Fruit fly (Drosophila melanogaster) whole organism, embryonic: Measurements from ENCODE around the gene Lsm12a.

Experiments
- CG10959 ChIP-seq: fragments of 200-800 bp; sonication (Bioruptor generic); IDR thresholded peaks from 2 replicates; pipeline ENCODE4 v1.3.6; 2022; ENCODE audit warnings: missing biosample characterization, missing genetic modification characterization
- CG11093 ChIP-seq: fragments of 200-800 bp; sonication (Bioruptor generic); IDR thresholded peaks from 3 replicates; pipeline ENCODE4 v1.3.6; 2022; ENCODE audit warnings: missing biosample characterization, missing genetic modification characterization
- CG1233 ChIP-seq: fragments of 200-800 bp; sonication (Bioruptor generic); optimal IDR thresholded peaks from 4 replicates; lab custom pipeline; 2018; ENCODE audit warnings: missing biosample characterization, mild to moderate bottlenecking, missing genetic modification characterization
- CG14050 ChIP-seq: fragments of 200-800 bp; sonication (Bioruptor generic); IDR thresholded peaks from 3 replicates; pipeline ENCODE4 v1.3.6; 2022; ENCODE audit warnings: missing biosample characterization, missing genetic modification characterization
- CG14667 ChIP-seq: fragments of 200-800 bp; sonication (Bioruptor generic); IDR thresholded peaks from 2 replicates; pipeline ENCODE4 v1.3.6; 2022; ENCODE audit warnings: missing biosample characterization, missing genetic modification characterization
- CG14965 ChIP-seq: fragments of 200-800 bp; sonication (Bioruptor generic); optimal IDR thresholded peaks from 2 replicates; lab custom pipeline; 2016; ENCODE audit warnings: missing biosample characterization, missing genetic modification characterization, borderline replicate concordance
- CG17912 ChIP-seq: fragments of 200-800 bp; sonication (Bioruptor generic); optimal IDR thresholded peaks from 2 replicates; lab custom pipeline; 2018; ENCODE audit warnings: missing biosample characterization, mild to moderate bottlenecking, missing genetic modification characterization
- CG2116 ChIP-seq: fragments of 200-800 bp; sonication (Bioruptor generic); optimal IDR thresholded peaks from 3 replicates; lab custom pipeline; 2018; ENCODE audit warnings: missing biosample characterization, mild to moderate bottlenecking, missing genetic modification characterization
- CG2129 ChIP-seq: fragments of 200-800 bp; sonication (Bioruptor generic); IDR thresholded peaks from 2 replicates; pipeline ENCODE4 v1.3.6; 2022; ENCODE audit warnings: missing biosample characterization, missing genetic modification characterization; ENCODE audit not compliant: partially characterized antibody
- CG2202 ChIP-seq: fragments of 200-800 bp; sonication (Bioruptor generic); optimal IDR thresholded peaks from 2 replicates; lab custom pipeline; 2018; ENCODE audit warnings: missing biosample characterization, mild to moderate bottlenecking, missing genetic modification characterization
- CG2678 ChIP-seq: fragments of 200-800 bp; sonication (Bioruptor generic); optimal IDR thresholded peaks from 3 replicates; lab custom pipeline; 2019; ENCODE audit warnings: missing biosample characterization, mild to moderate bottlenecking, missing genetic modification characterization, moderate library complexity
- CG31224 ChIP-seq: fragments of 200-800 bp; sonication (Bioruptor generic); IDR thresholded peaks from 2 replicates; pipeline ENCODE4 v1.3.6; 2022; ENCODE audit warnings: missing biosample characterization, missing genetic modification characterization
- CG3407 ChIP-seq: fragments of 200-800 bp; sonication (Bioruptor generic); optimal IDR thresholded peaks from 2 replicates; lab custom pipeline; 2018; ENCODE audit warnings: missing biosample characterization, mild to moderate bottlenecking, missing genetic modification characterization
- CG4404 ChIP-seq: fragments of 200-800 bp; sonication (Bioruptor generic); IDR thresholded peaks from 2 replicates; pipeline ENCODE4 v1.3.6; 2022; ENCODE audit warnings: missing biosample characterization, missing genetic modification characterization
- CG4730 ChIP-seq: fragments of 200-800 bp; sonication (Bioruptor generic); IDR thresholded peaks from 2 replicates; pipeline ENCODE4 v1.3.6; 2022; ENCODE audit warnings: missing biosample characterization, missing genetic modification characterization
- CG5953 ChIP-seq: fragments of 200-800 bp; sonication (Bioruptor generic); IDR thresholded peaks from 2 replicates; pipeline ENCODE4 v1.3.6; 2022; ENCODE audit warnings: missing biosample characterization, missing genetic modification characterization
- CG6654 ChIP-seq: fragments of 200-800 bp; sonication (Bioruptor generic); optimal IDR thresholded peaks from 2 replicates; lab custom pipeline; 2017; ENCODE audit warnings: missing biosample characterization, mild to moderate bottlenecking, missing genetic modification characterization
- CG6689 ChIP-seq: fragments of 200-800 bp; sonication (Bioruptor generic); IDR thresholded peaks from 2 replicates; pipeline ENCODE4 v1.3.6; 2022; ENCODE audit warnings: missing biosample characterization, missing genetic modification characterization
- CG6813 ChIP-seq: fragments of 200-800 bp; sonication (Bioruptor generic); optimal IDR thresholded peaks from 2 replicates; lab custom pipeline; 2017; ENCODE audit warnings: missing biosample characterization, missing genetic modification characterization, mild to moderate bottlenecking, moderate library complexity, missing genetic modification reagents
- CG6854 ChIP-seq: fragments of 200-800 bp; sonication (Bioruptor generic); optimal IDR thresholded peaks from 3 replicates; lab custom pipeline; 2017; ENCODE audit warnings: missing biosample characterization, mild to moderate bottlenecking, missing genetic modification characterization
- CG7271 ChIP-seq: fragments of 200-800 bp; sonication (Bioruptor generic); optimal IDR thresholded peaks from 2 replicates; lab custom pipeline; 2018; ENCODE audit warnings: missing biosample characterization, mild to moderate bottlenecking, missing genetic modification characterization, moderate library complexity
- CG8944 ChIP-seq: fragments of 200-800 bp; sonication (Bioruptor generic); optimal IDR thresholded peaks from 3 replicates; lab custom pipeline; 2016; ENCODE audit warnings: missing biosample characterization, missing genetic modification characterization
- CG9797 ChIP-seq: fragments of 200-800 bp; sonication (Bioruptor generic); optimal IDR thresholded peaks from 3 replicates; lab custom pipeline; 2018; ENCODE audit warnings: missing biosample characterization, mild to moderate bottlenecking, missing genetic modification characterization
- CG9876 ChIP-seq: fragments of 200-800 bp; sonication (Bioruptor generic); optimal IDR thresholded peaks from 2 replicates; lab custom pipeline; 2016; ENCODE audit warnings: missing biosample characterization, missing genetic modification characterization
- CHES-1-like ChIP-seq: fragments of 200-800 bp; sonication (Bioruptor generic); optimal IDR thresholded peaks from 2 replicates; lab custom pipeline; 2016; ENCODE audit warnings: missing biosample characterization, missing genetic modification characterization
- Chrac-16 ChIP-seq: fragments of 200-800 bp; sonication (Bioruptor generic); optimal IDR thresholded peaks from 3 replicates; lab custom pipeline; 2016; ENCODE audit warnings: missing biosample characterization, missing genetic modification characterization
- Eip74EF ChIP-seq, 2 experiments: fragments of 200-800 bp in 1 of 2; fragments of >200 bp in 1 of 2; sonication (Bioruptor generic) in 1 of 2; optimal IDR thresholded peaks; 2 replicates each; lab custom pipeline; 2017 to 2019; ENCODE audit warnings: missing biosample characterization in 2 of 2, missing genetic modification characterization in 2 of 2, mild to moderate bottlenecking in 1 of 2, moderate library complexity in 1 of 2
- H15 ChIP-seq: fragments of 200-800 bp; sonication (Bioruptor generic); IDR thresholded peaks from 3 replicates; pipeline ENCODE4 v1.3.6; 2022; ENCODE audit warnings: missing biosample characterization, missing genetic modification characterization
- Hmr ChIP-seq: fragments of 200-800 bp; sonication (Bioruptor generic); optimal IDR thresholded peaks from 3 replicates; lab custom pipeline; 2017; ENCODE audit warnings: mild to moderate bottlenecking, missing biosample characterization, missing genetic modification reagents, missing genetic modification characterization
- Hr39 ChIP-seq: fragments of >200 bp; optimal IDR thresholded peaks from 2 replicates; lab custom pipeline; 2017
- Lhr ChIP-seq: fragments of 200-800 bp; sonication (Bioruptor generic); optimal IDR thresholded peaks from 3 replicates; lab custom pipeline; 2017; ENCODE audit warnings: mild to moderate bottlenecking, missing biosample characterization, missing genetic modification reagents, missing genetic modification characterization
- Lpt ChIP-seq: fragments of >200 bp; optimal IDR thresholded peaks from 2 replicates; lab custom pipeline; 2018; ENCODE audit warnings: missing biosample characterization, missing genetic modification characterization
- MBD-R2 ChIP-seq: fragments of 200-800 bp; sonication (Bioruptor generic); IDR thresholded peaks from 2 replicates; pipeline ENCODE4 v1.3.6; 2022; ENCODE audit warnings: missing biosample characterization, missing genetic modification characterization
- Mad ChIP-seq: fragments of 200-800 bp; sonication (Bioruptor generic); optimal IDR thresholded peaks from 2 replicates; lab custom pipeline; 2016; ENCODE audit warnings: missing biosample characterization, missing genetic modification characterization
- Nf-YA ChIP-seq: fragments of 200-800 bp; sonication (Bioruptor generic); IDR thresholded peaks from 2 replicates; pipeline ENCODE4 v1.3.6; 2022; ENCODE audit warnings: missing biosample characterization, missing genetic modification characterization
- Nf-YC ChIP-seq: fragments of 200-800 bp; optimal IDR thresholded peaks from 3 replicates; lab custom pipeline; 2019; ENCODE audit warnings: missing biosample characterization, mild to moderate bottlenecking, missing genetic modification characterization, moderate library complexity
- Opbp ChIP-seq: fragments of 200-800 bp; sonication (Bioruptor generic); IDR thresholded peaks from 3 replicates; pipeline ENCODE4 v1.3.6; 2022; ENCODE audit warnings: missing biosample characterization, missing genetic modification characterization; ENCODE audit not compliant: partially characterized antibody
- Six4 ChIP-seq: fragments of 200-800 bp; sonication (Bioruptor generic); optimal IDR thresholded peaks from 2 replicates; lab custom pipeline; 2016; ENCODE audit warnings: missing biosample characterization, missing genetic modification characterization
- dan ChIP-seq: fragments of 200-800 bp; sonication (Bioruptor generic); IDR thresholded peaks from 2 replicates; pipeline ENCODE4 v1.3.6; 2022; ENCODE audit warnings: missing biosample characterization, missing genetic modification characterization
- dpn ChIP-seq, 2 experiments: fragments of 200-800 bp; sonication (Bioruptor generic); optimal IDR thresholded peaks; 3 replicates each; lab custom pipeline; 2016; ENCODE audit warnings: missing biosample characterization in 2 of 2, missing genetic modification characterization in 2 of 2
- en ChIP-seq: fragments of 200-800 bp; sonication (Bioruptor generic); optimal IDR thresholded peaks from 2 replicates; lab custom pipeline; 2016; ENCODE audit warnings: missing biosample characterization, missing genetic modification characterization
- hth ChIP-seq: fragments of >200 bp; optimal IDR thresholded peaks from 2 replicates; lab custom pipeline; 2017; ENCODE audit warnings: inconsistent platforms
- jigr1 ChIP-seq: fragments of 200-800 bp; sonication (Bioruptor generic); IDR thresholded peaks from 3 replicates; pipeline ENCODE4 v1.3.6; 2022; ENCODE audit warnings: missing biosample characterization, missing genetic modification characterization
- kah ChIP-seq: fragments of 200-800 bp; sonication (Bioruptor generic); optimal IDR thresholded peaks from 2 replicates; lab custom pipeline; 2018; ENCODE audit warnings: missing biosample characterization, mild to moderate bottlenecking, missing genetic modification characterization
- lab ChIP-seq: fragments of 200-800 bp; sonication (Bioruptor generic); optimal IDR thresholded peaks from 3 replicates; lab custom pipeline; 2017; ENCODE audit warnings: missing biosample characterization, missing genetic modification characterization, mild to moderate bottlenecking, moderate library complexity, missing genetic modification reagents
- nerfin-2 ChIP-seq: fragments of 200-800 bp; sonication (Bioruptor generic); IDR thresholded peaks from 2 replicates; pipeline ENCODE4 v1.3.6; 2022; ENCODE audit warnings: missing biosample characterization, missing genetic modification characterization; ENCODE audit not compliant: partially characterized antibody
- phol ChIP-seq: fragments of 200-800 bp; sonication (Bioruptor generic); optimal IDR thresholded peaks from 3 replicates; lab custom pipeline; 2018; ENCODE audit warnings: missing biosample characterization, mild to moderate bottlenecking, missing genetic modification characterization, moderate library complexity
- repo ChIP-seq: fragments of 200-800 bp; sonication (Bioruptor generic); optimal IDR thresholded peaks from 2 replicates; lab custom pipeline; 2016; ENCODE audit warnings: missing biosample characterization, missing genetic modification characterization
- salm ChIP-seq: fragments of 200-800 bp; sonication (Bioruptor generic); optimal IDR thresholded peaks from 2 replicates; lab custom pipeline; 2018; ENCODE audit warnings: missing biosample characterization, mild to moderate bottlenecking, missing genetic modification characterization
- scrt ChIP-seq: fragments of 200-800 bp; sonication (Bioruptor generic); optimal IDR thresholded peaks from 2 replicates; lab custom pipeline; 2018; ENCODE audit warnings: missing biosample characterization, mild to moderate bottlenecking, missing genetic modification characterization, moderate library complexity
- sr ChIP-seq: fragments of 200-800 bp; sonication (Bioruptor generic); IDR thresholded peaks from 3 replicates; pipeline ENCODE4 v1.3.6; 2022; ENCODE audit warnings: missing biosample characterization, missing genetic modification characterization

The Lsm12a gene

dm6 chrX:12014800-12015389 is 3.5 kb upstream of the Lsm12a start (continued):
- TF ChIP-seq CHES-1-like (GFP tag; lab: Kevin White, UChicago) (peak; percentile 5), Opbp (GFP tag; lab: Robert Waterston, UW) (no peak), CG14667 (GFP tag; lab: Robert Waterston, UW) (peak; percentile 37; the same call in 1 of the 2 replicates), CG4730 (GFP tag; lab: Robert Waterston, UW) (no peak), CG14050 (GFP tag; lab: Robert Waterston, UW) (0 out of 3 replicates have a peak, but pooled peaks have one; percentile 9), sr (no peak; the same call in 2 of the 3 replicates), CG11093 (GFP tag; lab: Robert Waterston, UW) (no peak), Eip74EF (GFP tag; optimal IDR thresholded peaks at IDR 0.05; lab: Kevin White, UChicago) (no peak), CG9876 (GFP tag; lab: Kevin White, UChicago) (no peak), Lhr (GFP tag; lab: Kevin White, UChicago) (no peak), dan (GFP tag; lab: Robert Waterston, UW) (no peak), lab (GFP tag; lab: Kevin White, UChicago) (no peak), H15 (GFP tag; lab: Robert Waterston, UW) (0 out of 3 replicates have a peak, but pooled peaks have one; percentile 7), CG8944 (no peak), Lpt (GFP tag; lab: Kevin White, UChicago) (no peak), CG3407 (no peak), kah (no peak), CG4404 (GFP tag; lab: Robert Waterston, UW) (no peak), CG6854 (GFP tag; lab: Kevin White, UChicago) (no peak), en (no peak), CG17912 (GFP tag; lab: Kevin White, UChicago) (no peak), CG6689 (GFP tag; lab: Robert Waterston, UW) (peak; percentile 28; the same call in 1 of the 2 replicates), CG10959 (no peak), CG5953 (GFP tag; lab: Robert Waterston, UW) (no peak), CG31224 (GFP tag; lab: Robert Waterston, UW) (no peak), Hr39 (lab: Kevin White, UChicago) (no peak), CG7271 (no peak), Nf-YC (tag; lab: Kevin White, UChicago) (no peak), salm (tag; lab: Kevin White, UChicago) (no peak), repo (GFP tag; lab: Kevin White, UChicago) (no peak), Nf-YA (no peak; the same call in 1 of the 2 replicates), dpn (GFP tag; optimal IDR thresholded peaks at IDR 0.05; lab: Kevin White, UChicago) (peak in 1 of 2 experiments; percentile 2), jigr1 (GFP tag; lab: Robert Waterston, UW) (no peak), phol (tag; lab: Kevin White, UChicago) (peak; percentile 32), CG2678 (tag; lab: Kevin White, UChicago) (no peak), CG6813 (peak; percentile 13), Hmr (GFP tag; lab: Kevin White, UChicago) (no peak), CG2129 (GFP tag; lab: Robert Waterston, UW) (no peak), CG6654 (GFP tag; lab: Kevin White, UChicago) (no peak), CG14965 (GFP tag; lab: Kevin White, UChicago) (no peak), nerfin-2 (GFP tag; lab: Robert Waterston, UW) (no peak), Mad (GFP tag; lab: Kevin White, UChicago) (peak; percentile 14), Six4 (no peak), CG1233 (no peak), CG2202 (tag; lab: Kevin White, UChicago) (no peak), CG9797 (GFP tag; lab: Kevin White, UChicago) (no peak), hth (no peak), CG2116 (GFP tag; lab: Kevin White, UChicago) (no peak), Chrac-16 (GFP tag; lab: Kevin White, UChicago) (peak; percentile 57), scrt (GFP tag; lab: Kevin White, UChicago) (no peak), MBD-R2 (GFP tag; lab: Robert Waterston, UW) (no peak)
